Fruit fly (Drosophila melanogaster) whole organism, embryonic: Measurements from ENCODE around the gene Faa.

ENCODE experiments used
- Atf6 ChIP-seq: fragments of 200-800 bp; sonication (Bioruptor generic); IDR thresholded peaks from 2 replicates; pipeline ENCODE4 v1.3.6; 2022; ENCODE audit warnings: missing biosample characterization, missing genetic modification characterization
- BEAF-32 ChIP-seq: fragments of 200-800 bp; sonication (Bioruptor generic); optimal IDR thresholded peaks from 3 replicates; lab custom pipeline; 2017; ENCODE audit warnings: missing biosample characterization, missing genetic modification characterization, mild to moderate bottlenecking, moderate library complexity, missing genetic modification reagents
- CG10147 ChIP-seq: fragments of 200-800 bp; sonication (Bioruptor generic); optimal IDR thresholded peaks from 2 replicates; lab custom pipeline; 2019; ENCODE audit warnings: missing biosample characterization, mild to moderate bottlenecking, missing genetic modification characterization, moderate library complexity
- CG10321 ChIP-seq: fragments of 200-800 bp; sonication (Bioruptor generic); IDR thresholded peaks from 2 replicates; pipeline ENCODE4 v1.3.6; 2022; ENCODE audit warnings: missing biosample characterization, missing genetic modification characterization
- CG10979 ChIP-seq: fragments of 200-800 bp; sonication (Bioruptor generic); optimal IDR thresholded peaks from 2 replicates; lab custom pipeline; 2018; ENCODE audit warnings: missing biosample characterization, mild to moderate bottlenecking, missing genetic modification characterization, moderate library complexity
- CG11695 ChIP-seq: fragments of 200-800 bp; sonication (Bioruptor generic); IDR thresholded peaks from 3 replicates; pipeline ENCODE4 v1.3.6; 2022; ENCODE audit warnings: missing biosample characterization, missing genetic modification characterization
- CG12769 ChIP-seq: fragments of 200-800 bp; sonication (Bioruptor generic); optimal IDR thresholded peaks from 2 replicates; lab custom pipeline; 2019; ENCODE audit warnings: missing biosample characterization, mild to moderate bottlenecking, missing genetic modification characterization, moderate library complexity
- CG15514 ChIP-seq: fragments of 200-800 bp; sonication (Bioruptor generic); optimal IDR thresholded peaks from 3 replicates; lab custom pipeline; 2017; ENCODE audit warnings: missing biosample characterization, missing genetic modification characterization, mild to moderate bottlenecking, moderate library complexity, missing genetic modification reagents
- CG17912 ChIP-seq: fragments of 200-800 bp; sonication (Bioruptor generic); optimal IDR thresholded peaks from 2 replicates; lab custom pipeline; 2018; ENCODE audit warnings: missing biosample characterization, mild to moderate bottlenecking, missing genetic modification characterization
- CG2116 ChIP-seq: fragments of 200-800 bp; sonication (Bioruptor generic); optimal IDR thresholded peaks from 3 replicates; lab custom pipeline; 2018; ENCODE audit warnings: missing biosample characterization, mild to moderate bottlenecking, missing genetic modification characterization
- CG2129 ChIP-seq: fragments of 200-800 bp; sonication (Bioruptor generic); IDR thresholded peaks from 2 replicates; pipeline ENCODE4 v1.3.6; 2022; ENCODE audit warnings: missing biosample characterization, missing genetic modification characterization; ENCODE audit not compliant: partially characterized antibody
- CG31388 ChIP-seq: fragments of 200-800 bp; sonication (Bioruptor generic); optimal IDR thresholded peaks from 2 replicates; lab custom pipeline; 2016; ENCODE audit warnings: missing biosample characterization, missing genetic modification characterization
- CG32767 ChIP-seq: fragments of 200-800 bp; sonication (Bioruptor generic); IDR thresholded peaks from 2 replicates; pipeline ENCODE4 v1.3.6; 2022; ENCODE audit warnings: missing biosample characterization, missing genetic modification characterization
- CG34224 ChIP-seq: fragments of 200-800 bp; sonication (Bioruptor generic); IDR thresholded peaks from 3 replicates; pipeline ENCODE4 v1.3.6; 2022; ENCODE audit warnings: missing biosample characterization, missing genetic modification characterization; ENCODE audit not compliant: partially characterized antibody
- CG34422 ChIP-seq: fragments of 200-800 bp; sonication (Bioruptor generic); IDR thresholded peaks from 3 replicates; pipeline ENCODE4 v1.3.6; 2022; ENCODE audit warnings: missing biosample characterization, missing genetic modification characterization
- CG42726 ChIP-seq: fragments of 200-800 bp; sonication (Bioruptor generic); IDR thresholded peaks from 2 replicates; pipeline ENCODE4 v1.3.6; 2022; ENCODE audit warnings: missing biosample characterization, missing genetic modification characterization; ENCODE audit not compliant: partially characterized antibody
- CG6175 ChIP-seq: fragments of 200-800 bp; sonication (Bioruptor generic); IDR thresholded peaks from 3 replicates; pipeline ENCODE4 v1.3.6; 2022; ENCODE audit warnings: missing biosample characterization, missing genetic modification characterization
- CG7372 ChIP-seq: fragments of 200-800 bp; sonication (Bioruptor generic); IDR thresholded peaks from 2 replicates; pipeline ENCODE4 v1.3.6; 2022; ENCODE audit warnings: missing biosample characterization, missing genetic modification characterization
- CG8924 ChIP-seq: fragments of 200-800 bp; optimal IDR thresholded peaks from 3 replicates; lab custom pipeline; 2019; ENCODE audit warnings: missing biosample characterization, mild to moderate bottlenecking, missing genetic modification characterization, moderate library complexity
- CG9876 ChIP-seq: fragments of 200-800 bp; sonication (Bioruptor generic); optimal IDR thresholded peaks from 2 replicates; lab custom pipeline; 2016; ENCODE audit warnings: missing biosample characterization, missing genetic modification characterization
- Dll ChIP-seq: fragments of 200-800 bp; sonication (Bioruptor generic); IDR thresholded peaks from 4 replicates; pipeline ENCODE4 v1.3.6; 2022; ENCODE audit warnings: missing biosample characterization, missing genetic modification characterization; ENCODE audit not compliant: partially characterized antibody
- Hand ChIP-seq: fragments of 200-800 bp; sonication (Bioruptor generic); optimal IDR thresholded peaks from 2 replicates; lab custom pipeline; 2017; ENCODE audit warnings: mild to moderate bottlenecking, missing biosample characterization, missing genetic modification reagents, missing genetic modification characterization
- Hmr ChIP-seq: fragments of 200-800 bp; sonication (Bioruptor generic); optimal IDR thresholded peaks from 3 replicates; lab custom pipeline; 2017; ENCODE audit warnings: mild to moderate bottlenecking, missing biosample characterization, missing genetic modification reagents, missing genetic modification characterization
- Jarid2 ChIP-seq: fragments of 200-800 bp; sonication (Bioruptor generic); optimal IDR thresholded peaks from 3 replicates; lab custom pipeline; 2017; ENCODE audit warnings: mild to moderate bottlenecking, missing biosample characterization, missing genetic modification reagents, missing genetic modification characterization
- Scr ChIP-seq: fragments of 200-800 bp; sonication (Bioruptor generic); IDR thresholded peaks from 2 replicates; pipeline ENCODE4 v1.3.6; 2022; ENCODE audit warnings: missing biosample characterization, missing genetic modification characterization; ENCODE audit not compliant: partially characterized antibody
- YL-1 ChIP-seq: fragments of 200-800 bp; sonication (Bioruptor generic); optimal IDR thresholded peaks from 3 replicates; lab custom pipeline; 2017; ENCODE audit warnings: missing biosample characterization, mild to moderate bottlenecking, missing genetic modification characterization
- ac ChIP-seq: fragments of 200-800 bp; sonication (Bioruptor generic); optimal IDR thresholded peaks from 3 replicates; lab custom pipeline; 2017; ENCODE audit warnings: missing biosample characterization, mild to moderate bottlenecking, missing genetic modification characterization
- ato ChIP-seq: fragments of 200-800 bp; sonication (Bioruptor generic); IDR thresholded peaks from 2 replicates; pipeline ENCODE4 v1.3.6; 2022; ENCODE audit warnings: missing biosample characterization, missing genetic modification characterization; ENCODE audit not compliant: partially characterized antibody
- bsh ChIP-seq, 2 experiments: fragments of 200-800 bp; sonication (Bioruptor generic); optimal IDR thresholded peaks; 2 replicates each; lab custom pipeline; 2017 to 2018; ENCODE audit warnings: mild to moderate bottlenecking in 2 of 2, missing biosample characterization in 2 of 2, missing genetic modification characterization in 2 of 2, moderate library complexity in 1 of 2
- caup ChIP-seq: fragments of 200-800 bp; sonication (Bioruptor generic); optimal IDR thresholded peaks from 3 replicates; lab custom pipeline; 2017; ENCODE audit warnings: missing biosample characterization, mild to moderate bottlenecking, missing genetic modification characterization, moderate library complexity; ENCODE audit not compliant: severe bottlenecking
- chinmo ChIP-seq: fragments of 200-800 bp; sonication (Bioruptor generic); IDR thresholded peaks from 4 replicates; pipeline ENCODE4 v1.3.6; 2022; ENCODE audit warnings: missing biosample characterization, missing genetic modification characterization; ENCODE audit not compliant: partially characterized antibody
- chm ChIP-seq: fragments of 200-800 bp; sonication (Bioruptor generic); IDR thresholded peaks from 2 replicates; pipeline ENCODE4 v1.3.6; 2022; ENCODE audit warnings: missing biosample characterization, missing genetic modification characterization
- ci ChIP-seq: fragments of 200-800 bp; sonication (Bioruptor generic); IDR thresholded peaks from 3 replicates; pipeline ENCODE4 v1.3.6; 2022; ENCODE audit warnings: missing biosample characterization, missing genetic modification characterization
- gcm2 ChIP-seq: fragments of 200-800 bp; sonication (Bioruptor generic); optimal IDR thresholded peaks from 2 replicates; lab custom pipeline; 2016; ENCODE audit warnings: missing biosample characterization, missing genetic modification characterization
- gem ChIP-seq: fragments of 200-800 bp; sonication (Bioruptor generic); optimal IDR thresholded peaks from 2 replicates; lab custom pipeline; 2019; ENCODE audit warnings: missing biosample characterization, mild to moderate bottlenecking, missing genetic modification characterization, moderate library complexity
- gro ChIP-seq: fragments of 200-800 bp; sonication (Bioruptor generic); optimal IDR thresholded peaks from 2 replicates; lab custom pipeline; 2016; ENCODE audit warnings: missing biosample characterization, missing genetic modification characterization
- inv ChIP-seq: fragments of 200-800 bp; sonication (Bioruptor generic); IDR thresholded peaks from 2 replicates; pipeline ENCODE4 v1.3.6; 2022; ENCODE audit warnings: missing biosample characterization, missing genetic modification characterization; ENCODE audit not compliant: partially characterized antibody
- nerfin-2 ChIP-seq: fragments of 200-800 bp; sonication (Bioruptor generic); IDR thresholded peaks from 2 replicates; pipeline ENCODE4 v1.3.6; 2022; ENCODE audit warnings: missing biosample characterization, missing genetic modification characterization; ENCODE audit not compliant: partially characterized antibody
- org-1 ChIP-seq: fragments of 200-800 bp; sonication (Bioruptor generic); optimal IDR thresholded peaks from 2 replicates; lab custom pipeline; 2017; ENCODE audit warnings: missing biosample characterization, missing genetic modification characterization
- pfk ChIP-seq: fragments of 200-800 bp; sonication (Bioruptor generic); optimal IDR thresholded peaks from 2 replicates; lab custom pipeline; 2018; ENCODE audit warnings: missing biosample characterization, mild to moderate bottlenecking, missing genetic modification characterization, moderate library complexity
- repo ChIP-seq: fragments of 200-800 bp; sonication (Bioruptor generic); optimal IDR thresholded peaks from 2 replicates; lab custom pipeline; 2016; ENCODE audit warnings: missing biosample characterization, missing genetic modification characterization
- tap ChIP-seq: fragments of 200-800 bp; optimal IDR thresholded peaks from 3 replicates; lab custom pipeline; 2019; ENCODE audit warnings: missing biosample characterization, mild to moderate bottlenecking, missing genetic modification characterization, moderate library complexity
- tgo ChIP-seq: fragments of 200-800 bp; sonication (Bioruptor generic); IDR thresholded peaks from 3 replicates; pipeline ENCODE4 v1.3.6; 2022; ENCODE audit warnings: missing biosample characterization, missing genetic modification characterization
- tna ChIP-seq: fragments of 200-800 bp; sonication (Bioruptor generic); IDR thresholded peaks from 2 replicates; pipeline ENCODE4 v1.3.6; 2022; ENCODE audit warnings: missing biosample characterization, missing genetic modification characterization; ENCODE audit not compliant: partially characterized antibody
- unc-4 ChIP-seq: fragments of 200-800 bp; sonication (Bioruptor generic); IDR thresholded peaks from 2 replicates; pipeline ENCODE4 v1.3.6; 2022; ENCODE audit warnings: missing biosample characterization, missing genetic modification characterization; ENCODE audit not compliant: partially characterized antibody
- vfl ChIP-seq: fragments of 200-800 bp; sonication (Bioruptor generic); optimal IDR thresholded peaks from 2 replicates; lab custom pipeline; 2016; ENCODE audit warnings: missing biosample characterization, missing genetic modification characterization

The Faa gene

DNA sequence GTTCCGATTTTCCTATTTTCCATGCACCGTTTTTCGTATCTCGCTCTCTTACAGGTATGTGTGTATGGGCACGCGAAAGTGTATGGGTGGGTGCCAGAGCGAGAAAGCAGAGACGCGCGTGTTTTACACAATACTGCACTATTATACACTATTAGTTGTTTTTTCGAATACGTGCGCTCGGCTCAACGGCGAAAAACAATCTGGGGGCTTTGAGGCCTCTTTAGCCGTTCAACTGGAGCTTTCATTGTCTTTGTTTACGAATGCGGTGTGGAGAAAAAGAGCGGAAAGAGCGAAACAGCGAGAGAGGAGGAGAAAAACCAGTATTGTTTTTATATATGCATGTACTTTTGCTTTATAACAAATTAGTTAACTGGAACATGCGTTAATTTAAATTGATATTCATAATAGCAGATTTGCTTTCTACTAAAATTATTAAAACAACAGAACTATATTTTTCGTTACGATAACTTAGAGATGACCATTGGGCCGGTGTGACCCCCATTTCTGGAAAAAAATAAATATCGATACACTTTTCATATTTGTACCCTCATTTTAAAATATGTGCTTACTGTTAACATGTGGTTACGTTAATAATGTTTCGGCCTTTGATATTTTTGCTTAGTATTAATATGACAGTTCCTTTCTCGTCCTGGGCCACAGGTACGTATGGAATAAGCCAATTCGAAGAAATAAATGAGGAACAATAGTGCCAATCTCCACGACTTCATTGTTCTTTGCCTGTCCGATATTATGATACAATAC lies 28.9 kb upstream of the Faa start, which contains the start of gene CG14995 (continued):
- peak; percentile 67 for TF ChIP-seq Scr (GFP tag; lab: Robert Waterston, UW)
- TF ChIP-seq CG34224, result peak; percentile 28; the same call in 2 of the 3 replicates
- TF ChIP-seq tap, result peak; percentile 35
- TF ChIP-seq vfl (GFP tag; lab: Kevin White, UChicago), result no peak
- no peak for TF ChIP-seq CG31388 (GFP tag; lab: Kevin White, UChicago)
- TF ChIP-seq tna (GFP tag; lab: Robert Waterston, UW), result peak; percentile 42; the same call in 1 of the 2 replicates
- peak; percentile 34 for TF ChIP-seq Hand
- TF ChIP-seq ac (GFP tag; lab: Kevin White, UChicago), result no peak
- TF ChIP-seq chinmo (GFP tag; lab: Robert Waterston, UW), result peak; percentile 96
- peak; percentile 45 for TF ChIP-seq Hmr (GFP tag; lab: Kevin White, UChicago)
- peak in 1 of 2 experiments; percentile 0 for TF ChIP-seq bsh (GFP tag; optimal IDR thresholded peaks at IDR 0.05; lab: Kevin White, UChicago)
- 0 out of 2 replicates have a peak, but pooled peaks have one; percentile 19 for TF ChIP-seq CG2129
- TF ChIP-seq Dll (GFP tag; lab: Robert Waterston, UW), result peak; percentile 74
- TF ChIP-seq CG6175 (GFP tag; lab: Robert Waterston, UW), result no peak
- TF ChIP-seq gem (tag; lab: Kevin White, UChicago), result no peak
- TF ChIP-seq repo (GFP tag; lab: Kevin White, UChicago), result no peak
- TF ChIP-seq caup (GFP tag; lab: Kevin White, UChicago), result peak; percentile 31
- TF ChIP-seq CG2116 (GFP tag; lab: Kevin White, UChicago), result peak; percentile 30
- TF ChIP-seq CG10321 (GFP tag; lab: Robert Waterston, UW), result 0 out of 2 replicates have a peak, but pooled peaks have one; percentile 10
- peak; percentile 74; the same call in 1 of the 2 replicates for TF ChIP-seq chm (GFP tag; lab: Robert Waterston, UW)
- peak; percentile 72; the same call in 2 of the 3 replicates for TF ChIP-seq ci (GFP tag; lab: Robert Waterston, UW)
- 0 out of 2 replicates have a peak, but pooled peaks have one; percentile 49 for TF ChIP-seq CG42726
- TF ChIP-seq CG7372, result no peak
- TF ChIP-seq YL-1 (GFP tag; lab: Kevin White, UChicago), result no peak
- TF ChIP-seq CG32767 (GFP tag; lab: Robert Waterston, UW), result peak; percentile 18; the same call in 1 of the 2 replicates
- TF ChIP-seq CG17912 (GFP tag; lab: Kevin White, UChicago), result no peak
- peak; percentile 31 for TF ChIP-seq CG15514 (GFP tag; lab: Kevin White, UChicago)
- TF ChIP-seq CG34422 (GFP tag; lab: Robert Waterston, UW), result peak; percentile 75; the same call in 1 of the 3 replicates
- peak; percentile 82 for TF ChIP-seq CG8924 (tag; lab: Kevin White, UChicago)
- peak; percentile 72 for TF ChIP-seq unc-4 (GFP tag; lab: Robert Waterston, UW)
- TF ChIP-seq CG11695 (GFP tag; lab: Robert Waterston, UW), result peak; percentile 22; the same call in 1 of the 3 replicates
- TF ChIP-seq ato (GFP tag; lab: Robert Waterston, UW), result peak; percentile 33; the same call in 1 of the 2 replicates
- TF ChIP-seq pfk, result no peak
- peak; percentile 75 for TF ChIP-seq BEAF-32 (GFP tag; lab: Kevin White, UChicago)
- TF ChIP-seq CG10979 (tag; lab: Kevin White, UChicago), result peak; percentile 8
- TF ChIP-seq CG12769 (tag; lab: Kevin White, UChicago), result peak; percentile 44
- TF ChIP-seq Atf6, result peak; percentile 42; the same call in 1 of the 2 replicates
- no peak for TF ChIP-seq CG9876 (GFP tag; lab: Kevin White, UChicago)
- TF ChIP-seq CG10147 (GFP tag; lab: Kevin White, UChicago), result no peak
- TF ChIP-seq gcm2 (GFP tag; lab: Kevin White, UChicago), result no peak
- no peak for TF ChIP-seq nerfin-2 (GFP tag; lab: Robert Waterston, UW)
- TF ChIP-seq gro (GFP tag; lab: Kevin White, UChicago), result peak; percentile 24
- TF ChIP-seq org-1 (GFP tag; lab: Kevin White, UChicago), result no peak
- peak; percentile 77 for TF ChIP-seq Jarid2 (GFP tag; lab: Kevin White, UChicago)
- no peak for TF ChIP-seq tgo (GFP tag; lab: Robert Waterston, UW)
- TF ChIP-seq inv (GFP tag; lab: Robert Waterston, UW), result peak; percentile 31; the same call in 1 of the 2 replicates
